Worm (Caenorhabditis elegans) whole organism, young adult: Measurements from ENCODE around the gene F57C7.4.

ENCODE experiments used
- B0019.2 ChIP-seq: fragments of 200-800 bp; sonication (Bioruptor generic); conservative IDR thresholded peaks from 2 replicates; pipeline ENCODE4 v1.3.6; 2022; ENCODE audit warnings: missing genetic modification reagents, missing genetic modification characterization, missing compliant biosample characterization
- B0035.1 ChIP-seq: sonication (generic microtip); optimal IDR thresholded peaks from 2 replicates; lab custom pipeline; 2016; ENCODE audit warnings: missing genetic modification characterization, mild to moderate bottlenecking, missing compliant biosample characterization, missing genotype, missing genetic modification reagents
- B0261.1 ChIP-seq: sonication (generic microtip); optimal IDR thresholded peaks from 2 replicates; lab custom pipeline; 2016; ENCODE audit warnings: mild to moderate bottlenecking, missing genetic modification characterization, moderate library complexity, missing compliant biosample characterization
- F23B12.7 ChIP-seq: sonication (generic microtip); optimal IDR thresholded peaks from 2 replicates; lab custom pipeline; 2017; ENCODE audit warnings: missing genetic modification characterization, mild to moderate bottlenecking, missing compliant biosample characterization, antibody characterized with exemption, moderate library complexity; ENCODE audit not compliant: insufficient read depth
- F49E8.2 ChIP-seq: sonication (generic microtip); optimal IDR thresholded peaks from 3 replicates; lab custom pipeline; 2017; ENCODE audit warnings: missing genetic modification characterization, mild to moderate bottlenecking, missing compliant biosample characterization, antibody characterized with exemption, moderate library complexity; ENCODE audit not compliant: insufficient read depth
- K12H6.12 ChIP-seq: fragments of 200-800 bp; sonication (Bioruptor generic); optimal IDR thresholded peaks from 2 replicates; lab custom pipeline; 2018; ENCODE audit warnings: mild to moderate bottlenecking, missing genetic modification characterization, missing compliant biosample characterization
- Y53G8AR.9 ChIP-seq: fragments of 200-800 bp; sonication (Bioruptor generic); conservative IDR thresholded peaks from 2 replicates; pipeline ENCODE4 v1.3.6; 2022; ENCODE audit warnings: missing genetic modification reagents, missing genetic modification characterization, missing compliant biosample characterization
- Y67H2A.10 ChIP-seq: fragments of 200-800 bp; sonication (Bioruptor generic); conservative IDR thresholded peaks from 2 replicates; pipeline ENCODE4 v1.3.6; 2022; ENCODE audit warnings: missing genetic modification reagents, missing genetic modification characterization, missing compliant biosample characterization
- Y95B8A.8 ChIP-seq: fragments of 200-800 bp; sonication (Bioruptor generic); IDR thresholded peaks from 2 replicates; pipeline ENCODE4 v1.3.6; 2022; ENCODE audit warnings: missing genetic modification reagents, missing genetic modification characterization, missing compliant biosample characterization
- ama-1 ChIP-seq, 3 experiments: fragments of 150-350 bp in 1 of 3; sonication (generic microtip) in 2 of 3; optimal IDR thresholded peaks; 2 replicates each; lab custom pipeline; 2014 to 2018; ENCODE audit warnings: missing biosample characterization in 2 of 3, missing genetic modification characterization in 2 of 3, missing genetic modification reagents in 2 of 3
- aptf-3 ChIP-seq: fragments of 200-800 bp; sonication (Bioruptor generic); IDR thresholded peaks from 2 replicates; pipeline ENCODE4 v1.3.6; 2022; ENCODE audit warnings: missing genetic modification characterization, missing compliant biosample characterization
- athp-1 ChIP-seq: sonication (generic microtip); optimal IDR thresholded peaks from 2 replicates; lab custom pipeline; 2017; ENCODE audit warnings: mild to moderate bottlenecking, missing genetic modification characterization, missing compliant biosample characterization
- attf-6 ChIP-seq: fragments of 200-800 bp; sonication (Bioruptor generic); IDR thresholded peaks from 2 replicates; pipeline ENCODE4 v1.3.6; 2022; ENCODE audit warnings: missing genetic modification reagents, missing genetic modification characterization, missing compliant biosample characterization
- bed-2 ChIP-seq: fragments of 200-800 bp; sonication (Bioruptor generic); IDR thresholded peaks from 2 replicates; pipeline ENCODE4 v1.3.6; 2022; ENCODE audit warnings: missing genetic modification reagents, missing genetic modification characterization, missing compliant biosample characterization
- cebp-1 ChIP-seq, 2 experiments: fragments of 200-800 bp in 1 of 2; sonication (Bioruptor generic) in 1 of 2; sonication (generic microtip) in 1 of 2; IDR thresholded peaks in 1 of 2; optimal IDR thresholded peaks in 1 of 2; 2 replicates each; pipeline versions ENCODE4 v1.3.6 to Lab custom; 2017 to 2022; ENCODE audit warnings: missing compliant biosample characterization in 2 of 2, missing genetic modification characterization in 2 of 2, mild to moderate bottlenecking in 1 of 2, missing genetic modification reagents in 1 of 2, moderate library complexity in 1 of 2
- ceh-27 ChIP-seq: fragments of 200-800 bp; sonication (Bioruptor generic); optimal IDR thresholded peaks from 2 replicates; lab custom pipeline; 2018; ENCODE audit warnings: mild to moderate bottlenecking, missing genetic modification characterization, moderate library complexity, missing compliant biosample characterization
- ceh-58 ChIP-seq: fragments of 200-800 bp; sonication (Bioruptor generic); IDR thresholded peaks from 2 replicates; pipeline ENCODE4 v1.3.6; 2022; ENCODE audit warnings: missing genetic modification characterization, missing compliant biosample characterization
- ceh-79 ChIP-seq: sonication (generic microtip); optimal IDR thresholded peaks from 2 replicates; lab custom pipeline; 2017; ENCODE audit warnings: mild to moderate bottlenecking, missing genetic modification characterization, missing compliant biosample characterization
- chd-7 ChIP-seq: sonication (generic microtip); optimal IDR thresholded peaks from 2 replicates; lab custom pipeline; 2016; ENCODE audit warnings: mild to moderate bottlenecking, missing genetic modification characterization, moderate library complexity, missing compliant biosample characterization
- dox-1 ChIP-seq: fragments of 200-800 bp; sonication (Bioruptor generic); IDR thresholded peaks from 2 replicates; pipeline ENCODE4 v1.3.6; 2022; ENCODE audit warnings: missing genetic modification reagents, missing genetic modification characterization, missing compliant biosample characterization
- dpff-1 ChIP-seq: sonication (generic microtip); optimal IDR thresholded peaks from 2 replicates; lab custom pipeline; 2017; ENCODE audit warnings: mild to moderate bottlenecking, missing genetic modification characterization, missing compliant biosample characterization
- egl-18 ChIP-seq: fragments of 200-800 bp; sonication (Bioruptor generic); IDR thresholded peaks from 2 replicates; pipeline ENCODE4 v1.3.6; 2022; ENCODE audit warnings: missing genetic modification reagents, missing genetic modification characterization, missing compliant biosample characterization
- ets-4 ChIP-seq: fragments of 200-800 bp; sonication (Bioruptor generic); optimal IDR thresholded peaks from 2 replicates; lab custom pipeline; 2018; ENCODE audit warnings: mild to moderate bottlenecking, missing genetic modification characterization, missing compliant biosample characterization
- fkh-3 ChIP-seq: sonication (generic microtip); optimal IDR thresholded peaks from 2 replicates; lab custom pipeline; 2016; ENCODE audit warnings: mild to moderate bottlenecking, missing genetic modification characterization, missing compliant biosample characterization
- hlh-12 ChIP-seq: sonication (generic microtip); optimal IDR thresholded peaks from 2 replicates; lab custom pipeline; 2016; ENCODE audit warnings: missing genetic modification characterization, missing compliant biosample characterization
- hmg-20 ChIP-seq: fragments of 200-800 bp; sonication (Bioruptor generic); IDR thresholded peaks from 2 replicates; pipeline ENCODE4 v1.3.6; 2022; ENCODE audit warnings: missing genetic modification reagents, missing genetic modification characterization, missing compliant biosample characterization
- lin-26 ChIP-seq: fragments of 200-800 bp; sonication (Bioruptor generic); IDR thresholded peaks from 2 replicates; pipeline ENCODE4 v1.3.6; 2022; ENCODE audit warnings: missing genetic modification reagents, missing genetic modification characterization, missing compliant biosample characterization
- lin-35 ChIP-seq, 3 experiments: fragments of 150-350 bp in 2 of 3; sonication (generic microtip) in 1 of 3; optimal IDR thresholded peaks; 2 replicates each; lab custom pipeline; 2014 to 2018; ENCODE audit warnings: missing biosample characterization in 3 of 3, missing genetic modification characterization in 3 of 3, missing genetic modification reagents in 3 of 3
- lin-40 ChIP-seq: sonication (generic microtip); optimal IDR thresholded peaks from 2 replicates; lab custom pipeline; 2016; ENCODE audit warnings: missing genetic modification characterization, mild to moderate bottlenecking, missing compliant biosample characterization, missing genotype, missing genetic modification reagents
- lin-54 ChIP-seq: fragments of 200-800 bp; sonication (Bioruptor generic); optimal IDR thresholded peaks from 2 replicates; lab custom pipeline; 2018; ENCODE audit warnings: mild to moderate bottlenecking, missing genetic modification characterization, missing compliant biosample characterization
- mcd-1 ChIP-seq: fragments of 200-800 bp; sonication (Bioruptor generic); IDR thresholded peaks from 2 replicates; pipeline ENCODE4 v1.3.6; 2022; ENCODE audit warnings: missing genetic modification reagents, missing genetic modification characterization, missing compliant biosample characterization
- nhr-179 ChIP-seq: sonication (generic microtip); optimal IDR thresholded peaks from 2 replicates; lab custom pipeline; 2016; ENCODE audit warnings: mild to moderate bottlenecking, missing genetic modification characterization, missing compliant biosample characterization
- nhr-80 ChIP-seq: sonication (generic microtip); optimal IDR thresholded peaks from 2 replicates; lab custom pipeline; 2016; ENCODE audit warnings: missing genetic modification characterization, missing compliant biosample characterization
- pha-4 ChIP-seq: fragments of 150-350 bp; sonication (generic microtip); optimal IDR thresholded peaks from 2 replicates; lab custom pipeline; 2014; ENCODE audit warnings: missing biosample characterization, missing genetic modification reagents, missing genetic modification characterization
- rec-8 ChIP-seq, 2 experiments: sonication (generic microtip); optimal IDR thresholded peaks; 2 replicates each; lab custom pipeline; 2016; ENCODE audit warnings: mild to moderate bottlenecking in 2 of 2, missing genetic modification characterization in 2 of 2, missing genetic modification reagents in 2 of 2, missing genotype in 2 of 2, missing biosample characterization in 1 of 2, missing compliant biosample characterization in 1 of 2, moderate library complexity in 1 of 2
- snpc-3.4 ChIP-seq: sonication (generic microtip); optimal IDR thresholded peaks from 2 replicates; lab custom pipeline; 2017; ENCODE audit warnings: missing genetic modification characterization, mild to moderate bottlenecking, missing compliant biosample characterization, antibody characterized with exemption, moderate library complexity, missing genotype, missing genetic modification reagents
- snpc-4 ChIP-seq, 5 experiments: fragments of 150-350 bp in 1 of 5; sonication (generic microtip) in 4 of 5; optimal IDR thresholded peaks; 2 replicates each; lab custom pipeline; 2014 to 2018; ENCODE audit warnings: missing genetic modification characterization in 5 of 5, missing biosample characterization in 3 of 5, antibody characterized with exemption in 2 of 5, mild to moderate bottlenecking in 2 of 5, missing compliant biosample characterization in 2 of 5, missing genotype in 2 of 5, moderate library complexity in 2 of 5, missing genetic modification reagents in 1 of 5
- sptf-2 ChIP-seq: fragments of 200-800 bp; sonication (Bioruptor generic); optimal IDR thresholded peaks from 2 replicates; lab custom pipeline; 2018; ENCODE audit warnings: mild to moderate bottlenecking, missing genetic modification characterization, missing compliant biosample characterization
- unc-130 ChIP-seq: sonication (generic microtip); optimal IDR thresholded peaks from 2 replicates; lab custom pipeline; 2016; ENCODE audit warnings: missing genetic modification reagents, missing genetic modification characterization, missing compliant biosample characterization
- zfh-2 ChIP-seq: fragments of 200-800 bp; sonication (Bioruptor generic); conservative IDR thresholded peaks from 2 replicates; pipeline ENCODE4 v1.3.6; 2022; ENCODE audit warnings: missing genetic modification reagents, missing genetic modification characterization, missing compliant biosample characterization
- zim-3 ChIP-seq: sonication (generic microtip); optimal IDR thresholded peaks from 2 replicates; lab custom pipeline; 2017; ENCODE audit warnings: mild to moderate bottlenecking, missing genetic modification characterization, moderate library complexity, missing compliant biosample characterization
- ztf-26 ChIP-seq: sonication (generic microtip); optimal IDR thresholded peaks from 2 replicates; lab custom pipeline; 2017; ENCODE audit warnings: missing genetic modification characterization, missing compliant biosample characterization
- ztf-6 ChIP-seq: fragments of 200-800 bp; sonication (Bioruptor generic); IDR thresholded peaks from 2 replicates; pipeline ENCODE4 v1.3.6; 2022; ENCODE audit warnings: missing genetic modification reagents, missing genetic modification characterization, missing compliant biosample characterization

Gene F57C7.4

DNA sequence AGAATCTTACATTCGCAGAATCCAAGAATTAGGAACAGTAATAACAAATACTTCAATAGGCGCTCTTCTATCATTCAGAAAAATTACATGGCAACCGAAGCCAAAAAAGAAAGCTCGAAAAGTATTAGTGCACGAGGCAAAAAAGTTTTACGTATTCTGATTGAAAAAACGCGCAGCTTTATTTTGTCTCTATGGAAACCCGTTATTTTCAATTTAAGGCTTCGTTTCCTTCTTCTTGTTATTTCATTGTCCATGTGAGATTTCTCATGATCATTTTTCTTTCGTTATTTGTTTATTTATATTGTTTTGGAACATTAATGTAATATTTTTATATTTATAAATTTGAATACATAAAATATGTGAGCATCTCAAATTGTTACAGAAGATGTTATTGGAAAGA lies at the start of gene F57C7.4:
Gene F57C7.4, minus strand, starts transcription at position 101 of the 400 bp plus-strand sequence.
- TF ChIP-seq hlh-12 (tag; lab: Kevin White, UChicago) (no peak), chd-7 (tag; lab: Kevin White, UChicago) (no peak), B0035.1 (no peak), snpc-4 (GFP tag; optimal IDR thresholded peaks at IDR 0.05; lab: Kevin White, UChicago) (no peak), snpc-4 (tag; optimal IDR thresholded peaks at IDR 0.05; lab: Kevin White, UChicago) (no peak), mcd-1 (GFP tag; lab: Robert Waterston, UW) (no peak), aptf-3 (GFP tag; lab: Robert Waterston, UW) (no peak), pha-4 (tag; lab: Kevin White, UChicago) (no peak), zfh-2 (GFP tag; lab: Robert Waterston, UW) (no peak), Y95B8A.8 (GFP tag; lab: Robert Waterston, UW) (no peak), attf-6 (GFP tag; lab: Robert Waterston, UW) (no peak), fkh-3 (tag; lab: Kevin White, UChicago) (no peak), ceh-79 (tag; lab: Kevin White, UChicago) (no peak)

DNA sequence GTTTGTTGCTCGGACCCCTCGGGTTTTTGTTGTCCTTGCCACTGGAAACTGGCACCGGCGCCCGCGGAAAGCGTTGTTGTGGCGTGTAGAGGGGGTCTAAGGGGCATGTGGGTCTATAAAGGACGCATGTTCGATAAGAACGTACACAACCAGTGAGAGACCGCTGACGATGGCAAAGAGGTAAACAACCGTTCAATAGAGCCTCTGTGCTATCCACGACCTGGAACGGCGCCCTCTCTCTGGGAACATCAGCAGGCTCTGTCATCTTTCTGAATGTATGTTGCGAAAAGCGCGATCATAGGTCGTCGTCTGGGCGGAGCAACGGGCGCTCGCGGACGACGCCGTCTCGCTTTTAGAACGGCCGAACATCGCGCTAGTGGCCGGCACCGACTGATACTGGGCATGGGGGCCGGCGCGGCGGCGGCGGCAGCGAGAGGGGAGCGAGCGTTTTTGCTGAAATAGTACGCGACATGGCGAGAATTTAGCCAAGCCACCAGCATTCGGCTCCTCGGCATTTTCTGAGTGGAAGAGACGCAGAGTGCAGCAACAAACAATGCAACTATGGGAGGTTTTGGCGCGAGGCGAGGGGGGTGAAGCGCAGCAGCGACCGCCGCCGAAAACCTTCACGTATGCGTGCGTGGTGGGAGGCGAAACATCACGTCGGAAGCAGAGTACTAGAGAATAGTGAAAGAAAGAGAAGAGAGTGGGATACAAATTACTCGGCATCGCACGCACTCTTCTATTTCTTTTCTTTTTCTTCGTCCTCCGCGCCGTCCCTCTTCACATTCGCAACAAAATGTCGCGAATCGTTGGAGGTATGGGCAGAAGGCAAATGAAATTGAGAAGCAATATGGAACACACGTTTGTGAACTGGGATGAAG lies 47.9 kb upstream of the F57C7.4 start:
- TF ChIP-seq bed-2 (GFP tag; lab: Robert Waterston, UW) (0 out of 2 replicates have a peak, but pooled peaks have one; percentile 13), dox-1 (GFP tag; lab: Robert Waterston, UW) (peak; percentile 56; the same call in 1 of the 2 replicates), lin-54 (no peak), athp-1 (tag; lab: Kevin White, UChicago) (no peak), lin-35 (GFP tag; optimal IDR thresholded peaks at IDR 0.05; lab: Kevin White, UChicago) (peak in 1 of 3 experiments; percentile 42), snpc-3.4 (tag; lab: Kevin White, UChicago) (no peak), egl-18 (GFP tag; lab: Robert Waterston, UW) (no peak), ets-4 (GFP tag; lab: Kevin White, UChicago) (peak; percentile 40), nhr-179 (tag; lab: Kevin White, UChicago) (no peak), zfh-2 (GFP tag; lab: Robert Waterston, UW) (peak; percentile 99), lin-40 (tag; lab: Kevin White, UChicago) (peak; percentile 81), unc-130 (no peak), B0261.1 (tag; lab: Kevin White, UChicago) (no peak), ama-1 (optimal IDR thresholded peaks at IDR 0.05; lab: Kevin White, UChicago) (no peak), ama-1 (GFP tag; optimal IDR thresholded peaks at IDR 0.05; lab: Kevin White, UChicago) (no peak), hmg-20 (GFP tag; lab: Robert Waterston, UW) (no peak), ztf-6 (no peak), nhr-80 (tag; lab: Kevin White, UChicago) (peak; percentile 97), sptf-2 (GFP tag; lab: Kevin White, UChicago) (no peak), rec-8 (tag; optimal IDR thresholded peaks at IDR 0.05; lab: Kevin White, UChicago) (no peak), ceh-58 (no peak), attf-6 (GFP tag; lab: Robert Waterston, UW) (no peak), Y53G8AR.9 (GFP tag; lab: Robert Waterston, UW) (no peak), F23B12.7 (no peak), cebp-1 (GFP tag; IDR thresholded peaks at IDR 0.05; lab: Robert Waterston, UW) (no peak; the same call in 1 of the 2 replicates), cebp-1 (tag; optimal IDR thresholded peaks at IDR 0.05; lab: Kevin White, UChicago) (peak; percentile 78), B0019.2 (GFP tag; lab: Robert Waterston, UW) (no peak), ceh-27 (GFP tag; lab: Kevin White, UChicago) (peak; percentile 78), dpff-1 (tag; lab: Kevin White, UChicago) (no peak), lin-26 (GFP tag; lab: Robert Waterston, UW) (no peak), K12H6.12 (tag; lab: Kevin White, UChicago) (peak; percentile 65), zim-3 (no peak), ztf-26 (tag; lab: Kevin White, UChicago) (peak; percentile 22), F49E8.2 (tag; lab: Kevin White, UChicago) (no peak), Y67H2A.10 (GFP tag; lab: Robert Waterston, UW) (no peak)
